Worm (Caenorhabditis elegans) whole organism, L1 larva: ENCODE measurements around the gene unc-39.

Experiments used
- C04F5.9 ChIP-seq: sonication (generic microtip); optimal IDR thresholded peaks from 2 replicates; lab custom pipeline; 2016; ENCODE audit warnings: missing genetic modification characterization, missing compliant biosample characterization
- F16B12.6 ChIP-seq: fragments of 150-350 bp; optimal IDR thresholded peaks from 2 replicates; lab custom pipeline; 2014; ENCODE audit warnings: missing biosample characterization, missing genetic modification characterization
- Y116A8C.19 ChIP-seq: sonication (generic microtip); optimal IDR thresholded peaks from 2 replicates; lab custom pipeline; 2016; ENCODE audit warnings: missing compliant biosample characterization, missing genetic modification characterization, borderline replicate concordance
- aly-2 ChIP-seq: fragments of 150-350 bp; optimal IDR thresholded peaks from 2 replicates; lab custom pipeline; 2014; ENCODE audit warnings: missing biosample characterization, missing genetic modification characterization
- ama-1 ChIP-seq: fragments of 150-350 bp; optimal IDR thresholded peaks from 2 replicates; lab custom pipeline; 2014
- blmp-1 ChIP-seq: fragments of 150-350 bp; optimal IDR thresholded peaks from 2 replicates; lab custom pipeline; 2014; ENCODE audit warnings: missing biosample characterization, missing genetic modification characterization
- ceh-82 ChIP-seq, 3 experiments: fragments of 150-350 bp in 1 of 3; sonication (generic microtip) in 2 of 3; optimal IDR thresholded peaks; 2 replicates each; lab custom pipeline; 2014 to 2017; ENCODE audit warnings: missing biosample characterization in 3 of 3, missing genetic modification characterization in 3 of 3
- ceh-90 ChIP-seq: sonication (generic microtip); optimal IDR thresholded peaks from 2 replicates; lab custom pipeline; 2016; ENCODE audit warnings: missing genetic modification characterization, missing compliant biosample characterization
- efl-1 ChIP-seq, 4 experiments: fragments of 150-350 bp; optimal IDR thresholded peaks in 3 of 4; peaks in 1 of 4; 1 replicate in 1 of 4; 2 replicates in 3 of 4; lab custom pipeline; 2014; ENCODE audit warnings: missing biosample characterization in 2 of 4, missing genetic modification characterization in 2 of 4, missing genetic modification reagents in 2 of 4
- egl-13 ChIP-seq: sonication (generic microtip); optimal IDR thresholded peaks from 2 replicates; lab custom pipeline; 2016; ENCODE audit warnings: missing genotype, missing genetic modification reagents, missing genetic modification characterization, missing compliant biosample characterization
- egl-27 ChIP-seq, 2 experiments: fragments of 150-350 bp in 1 of 2; sonication (generic microtip); optimal IDR thresholded peaks; 3 replicates each; lab custom pipeline; 2017 to 2018; ENCODE audit warnings: missing biosample characterization in 2 of 2, missing genetic modification characterization in 2 of 2, missing genetic modification reagents in 2 of 2
- elt-2 ChIP-seq: sonication (generic microtip); optimal IDR thresholded peaks from 2 replicates; lab custom pipeline; 2016; ENCODE audit warnings: missing genetic modification characterization, mild to moderate bottlenecking, inconsistent platforms, missing compliant biosample characterization, missing genetic modification reagents
- elt-3 ChIP-seq, 6 experiments: fragments of 150-350 bp in 1 of 6; sonication (generic microtip); optimal IDR thresholded peaks; 2 replicates each; lab custom pipeline; 2017 to 2018; ENCODE audit warnings: missing biosample characterization in 6 of 6, missing genetic modification characterization in 6 of 6, inconsistent platforms in 1 of 6
- ets-5 ChIP-seq: fragments of 200-800 bp; sonication (Bioruptor generic); IDR thresholded peaks from 2 replicates; pipeline ENCODE4 v1.3.6; 2022; ENCODE audit warnings: missing genetic modification characterization, missing compliant biosample characterization
- grh-1 ChIP-seq: fragments of 200-800 bp; sonication (Bioruptor generic); IDR thresholded peaks from 2 replicates; pipeline ENCODE4 v1.3.6; 2022; ENCODE audit warnings: missing genetic modification reagents, missing genetic modification characterization, missing compliant biosample characterization
- hlh-17 ChIP-seq: fragments of 200-800 bp; sonication (Bioruptor generic); optimal IDR thresholded peaks from 2 replicates; lab custom pipeline; 2018; ENCODE audit warnings: missing genetic modification characterization, mild to moderate bottlenecking, missing compliant biosample characterization, moderate library complexity, borderline replicate concordance
- hpl-2 ChIP-seq: fragments of 150-350 bp; optimal IDR thresholded peaks from 2 replicates; lab custom pipeline; 2014; ENCODE audit warnings: missing biosample characterization, missing genetic modification reagents, missing genetic modification characterization
- isw-1 ChIP-seq: fragments of 200-800 bp; sonication (Bioruptor generic); IDR thresholded peaks from 2 replicates; pipeline ENCODE4 v1.3.6; 2022; ENCODE audit warnings: missing genetic modification characterization, missing compliant biosample characterization
- jun-1 ChIP-seq: fragments of 150-350 bp; optimal IDR thresholded peaks from 2 replicates; lab custom pipeline; 2014; ENCODE audit warnings: missing biosample characterization, missing genetic modification reagents, missing genetic modification characterization
- lin-13 ChIP-seq: fragments of 150-350 bp; optimal IDR thresholded peaks from 2 replicates; lab custom pipeline; 2014; ENCODE audit warnings: missing biosample characterization, missing genetic modification reagents, missing genetic modification characterization
- lin-14 ChIP-seq: fragments of 200-800 bp; sonication (Bioruptor generic); optimal IDR thresholded peaks from 2 replicates; lab custom pipeline; 2018; ENCODE audit warnings: mild to moderate bottlenecking, missing genetic modification characterization, moderate library complexity, missing compliant biosample characterization
- lin-35 ChIP-seq, 2 experiments: fragments of 150-350 bp; optimal IDR thresholded peaks; 2 replicates each; lab custom pipeline; 2014; ENCODE audit warnings: missing biosample characterization in 2 of 2, missing genetic modification characterization in 2 of 2, missing genetic modification reagents in 2 of 2
- lsy-2 ChIP-seq, 2 experiments: fragments of 150-350 bp; optimal IDR thresholded peaks; 2 replicates each; lab custom pipeline; 2014; ENCODE audit warnings: missing biosample characterization in 2 of 2, missing genetic modification characterization in 2 of 2
- mef-2 ChIP-seq: fragments of 150-350 bp; optimal IDR thresholded peaks from 2 replicates; lab custom pipeline; 2014; ENCODE audit warnings: missing biosample characterization, missing genetic modification characterization
- nhr-11 ChIP-seq: fragments of 150-350 bp; optimal IDR thresholded peaks from 2 replicates; lab custom pipeline; 2014; ENCODE audit warnings: missing biosample characterization, missing genetic modification characterization
- nhr-20 ChIP-seq: sonication (generic microtip); optimal IDR thresholded peaks from 2 replicates; lab custom pipeline; 2016; ENCODE audit warnings: mild to moderate bottlenecking, missing genetic modification characterization, missing compliant biosample characterization
- nhr-28 ChIP-seq: fragments of 150-350 bp; optimal IDR thresholded peaks from 2 replicates; lab custom pipeline; 2014; ENCODE audit warnings: missing biosample characterization, missing genetic modification characterization
- nhr-47 ChIP-seq: sonication (generic microtip); optimal IDR thresholded peaks from 2 replicates; lab custom pipeline; 2016; ENCODE audit warnings: mild to moderate bottlenecking, missing genetic modification characterization, moderate library complexity, missing compliant biosample characterization
- nhr-71 ChIP-seq: sonication (generic microtip); optimal IDR thresholded peaks from 2 replicates; lab custom pipeline; 2016; ENCODE audit warnings: mild to moderate bottlenecking, missing genetic modification characterization, moderate library complexity, missing compliant biosample characterization
- nhr-76 ChIP-seq: sonication (generic microtip); optimal IDR thresholded peaks from 2 replicates; lab custom pipeline; 2017; ENCODE audit warnings: missing biosample characterization, missing genetic modification characterization
- nhr-77 ChIP-seq: fragments of 150-350 bp; optimal IDR thresholded peaks from 2 replicates; lab custom pipeline; 2014; ENCODE audit warnings: missing biosample characterization, missing genetic modification characterization
- nhr-84 ChIP-seq: sonication (generic microtip); optimal IDR thresholded peaks from 2 replicates; lab custom pipeline; 2017; ENCODE audit warnings: missing biosample characterization, missing genetic modification characterization
- nhr-85 ChIP-seq: sonication (generic microtip); peaks from one replicate; lab custom pipeline; 2016; ENCODE audit warnings: missing genetic modification characterization, inconsistent platforms, missing compliant biosample characterization
- nhr-90 ChIP-seq: sonication (generic microtip); optimal IDR thresholded peaks from 2 replicates; lab custom pipeline; 2016; ENCODE audit warnings: mild to moderate bottlenecking, missing genetic modification characterization, missing compliant biosample characterization; ENCODE audit not compliant: poor library complexity
- pax-3 ChIP-seq: fragments of 200-800 bp; sonication (Bioruptor generic); optimal IDR thresholded peaks from 2 replicates; lab custom pipeline; 2018; ENCODE audit warnings: mild to moderate bottlenecking, missing genetic modification characterization, moderate library complexity, missing compliant biosample characterization
- rnt-1 ChIP-seq: sonication (generic microtip); optimal IDR thresholded peaks from 2 replicates; lab custom pipeline; 2016; ENCODE audit warnings: mild to moderate bottlenecking, missing genetic modification characterization, moderate library complexity, missing compliant biosample characterization
- snpc-4 ChIP-seq: fragments of 150-350 bp; optimal IDR thresholded peaks from 2 replicates; lab custom pipeline; 2014; ENCODE audit warnings: missing biosample characterization, missing genetic modification characterization
- snu-23 ChIP-seq: sonication (generic microtip); optimal IDR thresholded peaks from 2 replicates; lab custom pipeline; 2016; ENCODE audit warnings: missing genetic modification characterization, missing compliant biosample characterization
- sptf-1 ChIP-seq: fragments of 150-350 bp; optimal IDR thresholded peaks from 2 replicates; lab custom pipeline; 2014; ENCODE audit warnings: missing biosample characterization, missing genetic modification characterization
- sup-37 ChIP-seq: fragments of 200-800 bp; sonication (Bioruptor generic); optimal IDR thresholded peaks from 2 replicates; lab custom pipeline; 2018; ENCODE audit warnings: mild to moderate bottlenecking, missing genetic modification characterization, missing compliant biosample characterization
- swsn-7 ChIP-seq: sonication (generic microtip); optimal IDR thresholded peaks from 2 replicates; lab custom pipeline; 2016; ENCODE audit warnings: missing genetic modification characterization, missing compliant biosample characterization
- tlp-1 ChIP-seq: fragments of 150-350 bp; optimal IDR thresholded peaks from 2 replicates; lab custom pipeline; 2014; ENCODE audit warnings: missing biosample characterization, missing genetic modification characterization
- unc-62 ChIP-seq: fragments of 150-350 bp; optimal IDR thresholded peaks from 2 replicates; lab custom pipeline; 2014; ENCODE audit warnings: missing biosample characterization, missing genetic modification reagents, missing genetic modification characterization
- unc-86 ChIP-seq: sonication (generic microtip); optimal IDR thresholded peaks from 2 replicates; lab custom pipeline; 2016; ENCODE audit warnings: missing genetic modification characterization, missing compliant biosample characterization
- zip-4 ChIP-seq: fragments of 200-800 bp; sonication (Bioruptor generic); optimal IDR thresholded peaks from 2 replicates; lab custom pipeline; 2018; ENCODE audit warnings: mild to moderate bottlenecking, missing genetic modification characterization, moderate library complexity, missing compliant biosample characterization
- ztf-4 ChIP-seq: fragments of 150-350 bp; optimal IDR thresholded peaks from 2 replicates; lab custom pipeline; 2014; ENCODE audit warnings: missing biosample characterization, missing genetic modification characterization

unc-39 gene

ce11 chrV:14352032-14352431 lies 20.8 kb upstream of the unc-39 start:
- TF ChIP-seq nhr-11 (tag; lab: Kevin White, UChicago) (no peak), lin-14 (no peak), lin-35 (GFP tag; optimal IDR thresholded peaks at IDR 0.05; lab: Kevin White, UChicago) (no peak), nhr-85 (tag; lab: Kevin White, UChicago) (no peak), elt-3 (tag; optimal IDR thresholded peaks at IDR 0.05; lab: Kevin White, UChicago) (no peak), tlp-1 (no peak), rnt-1 (tag; lab: Kevin White, UChicago) (no peak), ztf-4 (tag; lab: Kevin White, UChicago) (no peak), sptf-1 (tag; lab: Kevin White, UChicago) (no peak), nhr-90 (tag; lab: Kevin White, UChicago) (no peak), nhr-77 (no peak), unc-86 (no peak), nhr-84 (tag; lab: Kevin White, UChicago) (no peak), F16B12.6 (no peak), ceh-90 (tag; lab: Kevin White, UChicago) (no peak), snpc-4 (tag; lab: Kevin White, UChicago) (no peak)
- TF ChIP-seq, all 84 proteins: peak for 0

DNA sequence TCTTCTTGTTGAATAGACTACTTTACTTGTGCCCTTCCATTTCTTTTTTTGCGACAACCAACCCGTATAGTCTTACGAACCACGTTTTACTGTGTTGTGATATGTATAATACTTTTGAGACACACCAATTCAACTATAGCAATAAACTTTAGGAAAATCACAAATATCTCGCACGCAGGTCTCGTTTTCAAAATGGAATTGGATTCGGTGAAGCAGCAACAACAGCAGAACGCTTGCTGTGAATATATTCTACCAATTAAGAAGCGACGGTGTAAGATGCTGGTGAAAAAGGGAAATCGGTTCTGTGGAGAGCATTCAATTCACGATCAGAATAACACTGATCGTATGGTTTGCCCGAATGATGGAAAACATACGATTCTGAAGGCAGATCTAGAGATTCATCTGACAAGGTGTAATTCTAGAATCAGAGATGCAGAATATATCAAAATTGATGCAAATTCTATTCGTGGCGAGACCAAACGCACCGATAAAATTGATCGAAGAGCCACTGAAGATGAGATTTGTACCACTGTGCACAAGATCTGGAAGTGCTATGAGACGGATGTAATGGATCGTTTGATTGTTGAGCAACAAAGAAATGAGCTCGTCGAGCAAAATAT lies 18.5 kb upstream of the unc-39 start, which contains the start of gene Y49A3A.3:
Gene Y49A3A.3 (plus strand): TSS at position 153 of the 620 bp plus-strand sequence.
- TF ChIP-seq nhr-28 (tag; lab: Kevin White, UChicago) (no peak), pax-3 (tag; lab: Kevin White, UChicago) (no peak), elt-2 (tag; lab: Kevin White, UChicago) (peak; percentile 15), isw-1 (GFP tag; lab: Robert Waterston, UW) (no peak), egl-13 (tag; lab: Kevin White, UChicago) (no peak), nhr-20 (tag; lab: Kevin White, UChicago) (peak; percentile 15), ama-1 (lab: Kevin White, UChicago) (peak; percentile 7), mef-2 (tag; lab: Kevin White, UChicago) (no peak), sup-37 (GFP tag; lab: Kevin White, UChicago) (no peak), zip-4 (GFP tag; lab: Kevin White, UChicago) (no peak), snpc-4 (tag; lab: Kevin White, UChicago) (no peak), aly-2 (tag; lab: Kevin White, UChicago) (peak; percentile 98), Y116A8C.19 (tag; lab: Kevin White, UChicago) (no peak), lin-35 (GFP tag; optimal IDR thresholded peaks at IDR 0.05; lab: Kevin White, UChicago) (peak in 1 of 2 experiments; percentile 34), egl-27 (tag; optimal IDR thresholded peaks at IDR 0.05; lab: Kevin White, UChicago) (no peak), efl-1 (optimal IDR thresholded peaks at IDR 0.05; lab: Kevin White, UChicago) (peak; percentile 9 to 32), efl-1 (GFP tag; optimal IDR thresholded peaks at IDR 0.05 in 1 of 2; lab: Kevin White, UChicago) (peak in 1 of 2 experiments; percentile 95), rnt-1 (tag; lab: Kevin White, UChicago) (peak; percentile 11), snu-23 (peak; percentile 10), nhr-90 (tag; lab: Kevin White, UChicago) (peak; percentile 67), nhr-71 (tag; lab: Kevin White, UChicago) (peak; percentile 60), nhr-47 (tag; lab: Kevin White, UChicago) (peak; percentile 20), grh-1 (GFP tag; lab: Robert Waterston, UW) (no peak), ztf-4 (tag; lab: Kevin White, UChicago) (peak; percentile 29)

- TF ChIP-seq tlp-1 (no peak), blmp-1 (tag; lab: Kevin White, UChicago) (peak; percentile 75), C04F5.9 (tag; lab: Kevin White, UChicago) (peak; percentile 63), hlh-17 (GFP tag; lab: Kevin White, UChicago) (no peak), ama-1 (lab: Kevin White, UChicago) (peak; percentile 66), unc-62 (GFP tag; lab: Kevin White, UChicago) (no peak), egl-27 (tag; optimal IDR thresholded peaks at IDR 0.05; lab: Kevin White, UChicago) (no peak), swsn-7 (peak; percentile 91), jun-1 (tag; lab: Kevin White, UChicago) (peak; percentile 70), lin-13 (GFP tag; lab: Kevin White, UChicago) (peak; percentile 77), mef-2 (tag; lab: Kevin White, UChicago) (no peak), hpl-2 (GFP tag; lab: Kevin White, UChicago) (no peak), ceh-82 (tag; optimal IDR thresholded peaks at IDR 0.05; lab: Kevin White, UChicago) (peak; percentile 84 to 85 (median 85)), nhr-20 (tag; lab: Kevin White, UChicago) (peak; percentile 89), nhr-47 (tag; lab: Kevin White, UChicago) (peak; percentile 93), ets-5 (no peak), lsy-2 (tag; optimal IDR thresholded peaks at IDR 0.05; lab: Kevin White, UChicago) (peak; percentile 92), nhr-76 (tag; lab: Kevin White, UChicago) (no peak), unc-86 (peak; percentile 82)
Measured at ce11 chrV:14355738-14356368, 17.0 kb upstream of the unc-39 start, which contains the start of gene cyn-1. Gene cyn-1, plus strand, starts transcription at chrV:14356076.
